Worm (Caenorhabditis elegans) whole organism, L2 larva: ENCODE results near the gene F26D2.10.

ENCODE experiments used
- ZK546.5 ChIP-seq: sonication (generic microtip); optimal IDR thresholded peaks from 2 replicates; lab custom pipeline; 2017; ENCODE audit warnings: missing biosample characterization, missing genetic modification characterization
- ama-1 ChIP-seq: fragments of 150-350 bp; optimal IDR thresholded peaks from 2 replicates; lab custom pipeline; 2018; ENCODE audit warnings: inconsistent platforms
- ceh-16 ChIP-seq: fragments of 150-350 bp; optimal IDR thresholded peaks from 2 replicates; lab custom pipeline; 2014; ENCODE audit warnings: missing biosample characterization, missing genetic modification characterization
- ceh-82 ChIP-seq: fragments of 150-350 bp; optimal IDR thresholded peaks from 2 replicates; lab custom pipeline; 2014; ENCODE audit warnings: missing biosample characterization, missing genetic modification characterization
- elt-1 ChIP-seq: fragments of 150-350 bp; optimal IDR thresholded peaks from 2 replicates; lab custom pipeline; 2014; ENCODE audit warnings: missing biosample characterization, missing genetic modification characterization
- nhr-237 ChIP-seq: fragments of 150-350 bp; optimal IDR thresholded peaks from 2 replicates; lab custom pipeline; 2014; ENCODE audit warnings: missing biosample characterization, missing genetic modification characterization
- unc-62 ChIP-seq: fragments of 150-350 bp; optimal IDR thresholded peaks from 2 replicates; lab custom pipeline; 2014; ENCODE audit warnings: missing biosample characterization, missing genetic modification reagents, missing genetic modification characterization
- zag-1 ChIP-seq: fragments of 150-350 bp; optimal IDR thresholded peaks from 2 replicates; lab custom pipeline; 2014; ENCODE audit warnings: missing biosample characterization, missing genetic modification characterization

DNA sequence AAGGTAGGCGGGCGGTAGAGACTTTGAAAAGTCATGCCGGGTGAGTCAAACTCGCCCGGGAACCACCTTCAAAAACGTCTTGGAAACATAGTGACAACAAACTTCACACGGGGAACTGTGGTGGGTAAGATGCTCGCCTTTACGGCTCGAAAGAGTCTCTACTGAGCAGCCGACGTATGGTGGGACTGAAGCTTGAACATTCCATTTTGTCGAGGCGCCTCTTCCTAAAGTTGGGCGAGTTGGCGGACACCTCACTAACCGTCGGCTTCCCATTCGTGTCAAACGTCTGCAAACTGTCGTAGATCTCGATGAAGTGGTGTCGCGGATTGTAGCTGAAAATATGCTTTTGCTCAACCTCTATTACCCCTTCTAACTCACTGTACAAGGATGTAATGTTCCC is 46.5 kb downstream of the F26D2.10 start:
- no peak for TF ChIP-seq unc-62 (GFP tag; lab: Kevin White, UChicago)
- no peak for TF ChIP-seq ceh-16 (tag; lab: Kevin White, UChicago)
- no peak for TF ChIP-seq ama-1 (lab: Kevin White, UChicago)
- TF ChIP-seq nhr-237 (tag; lab: Kevin White, UChicago): no peak
- no peak for TF ChIP-seq ceh-82 (tag; lab: Kevin White, UChicago)
- TF ChIP-seq elt-1 (tag; lab: Kevin White, UChicago): no peak
- TF ChIP-seq zag-1 (tag; lab: Kevin White, UChicago): no peak
- TF ChIP-seq ZK546.5 (tag; lab: Kevin White, UChicago): no peak
